Worm (Caenorhabditis elegans) whole organism, mixed stage, embryonic: ENCODE measurements around the gene sfxn-1.2.

Experiments
- elt-3 ChIP-seq: fragments of 150-350 bp; optimal IDR thresholded peaks from 2 replicates; lab custom pipeline; 2014; ENCODE audit warnings: missing biosample characterization, missing genetic modification characterization
- lsy-2 ChIP-seq: fragments of 150-350 bp; optimal IDR thresholded peaks from 2 replicates; lab custom pipeline; 2014; ENCODE audit warnings: missing biosample characterization, missing genetic modification characterization
- mep-1 ChIP-seq: fragments of 150-350 bp; optimal IDR thresholded peaks from 2 replicates; lab custom pipeline; 2017; ENCODE audit warnings: missing biosample characterization, missing genetic modification reagents, missing genetic modification characterization, inconsistent platforms
- mls-2 ChIP-seq: sonication (generic microtip); optimal IDR thresholded peaks from 2 replicates; lab custom pipeline; 2016; ENCODE audit warnings: mild to moderate bottlenecking, missing genetic modification characterization, moderate library complexity, missing compliant biosample characterization
- unc-39 ChIP-seq: fragments of 150-350 bp; optimal IDR thresholded peaks from 2 replicates; lab custom pipeline; 2014; ENCODE audit warnings: missing biosample characterization, missing genetic modification characterization
- unc-62 ChIP-seq: fragments of 150-350 bp; optimal IDR thresholded peaks from 2 replicates; lab custom pipeline; 2014; ENCODE audit warnings: missing biosample characterization, missing genetic modification reagents, missing genetic modification characterization

DNA sequence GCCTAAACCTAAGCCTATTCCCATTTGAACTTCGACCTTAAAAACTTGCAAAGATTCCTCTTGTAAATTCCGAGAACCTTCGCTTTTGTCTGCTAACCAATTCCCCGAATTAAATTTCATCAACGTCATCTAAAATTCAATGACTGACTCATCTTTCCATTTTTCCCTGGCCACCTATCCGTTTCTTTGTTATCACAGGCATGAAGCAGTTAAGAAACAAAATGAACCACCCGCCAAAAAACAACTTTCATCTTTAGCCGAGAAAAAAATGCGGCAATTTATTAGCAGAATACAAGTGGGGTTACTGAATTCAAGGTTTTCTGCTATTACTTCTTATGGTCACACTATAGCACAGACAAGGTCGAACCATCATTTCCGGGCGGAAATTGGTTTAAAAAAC, 18.9 kb downstream of the sfxn-1.2 start:
- TF ChIP-seq elt-3 (no peak), lsy-2 (no peak), mep-1 (tag; lab: Kevin White, UChicago) (no peak), mls-2 (tag; lab: Kevin White, UChicago) (no peak), unc-62 (GFP tag; lab: Kevin White, UChicago) (no peak), unc-39 (tag; lab: Kevin White, UChicago) (no peak)
